Worm (Caenorhabditis elegans) whole organism, young adult: ENCODE data around the gene dhs-16.

Experiments
- F23B12.7 ChIP-seq: sonication (generic microtip); optimal IDR thresholded peaks from 2 replicates; lab custom pipeline; 2017; ENCODE audit warnings: missing genetic modification characterization, mild to moderate bottlenecking, missing compliant biosample characterization, antibody characterized with exemption, moderate library complexity; ENCODE audit not compliant: insufficient read depth
- F33H1.4 ChIP-seq: fragments of 200-800 bp; sonication (Bioruptor generic); IDR thresholded peaks from 2 replicates; pipeline ENCODE4 v1.3.6; 2022; ENCODE audit warnings: missing genetic modification reagents, missing genetic modification characterization, missing compliant biosample characterization
- F37B4.10 ChIP-seq: fragments of 200-800 bp; sonication (Bioruptor generic); IDR thresholded peaks from 2 replicates; pipeline ENCODE4 v1.3.6; 2022; ENCODE audit warnings: missing genetic modification characterization, missing compliant biosample characterization
- F39B2.1 ChIP-seq: fragments of 200-800 bp; sonication (Bioruptor generic); IDR thresholded peaks from 2 replicates; pipeline ENCODE4 v1.3.6; 2022; ENCODE audit warnings: missing genetic modification reagents, missing genetic modification characterization, missing compliant biosample characterization
- F57A8.1 ChIP-seq: fragments of 200-800 bp; sonication (Bioruptor generic); optimal IDR thresholded peaks from 2 replicates; lab custom pipeline; 2018; ENCODE audit warnings: mild to moderate bottlenecking, missing genetic modification characterization, moderate library complexity, missing compliant biosample characterization
- K11D2.4 ChIP-seq: fragments of 200-800 bp; sonication (Bioruptor generic); IDR thresholded peaks from 2 replicates; pipeline ENCODE4 v1.3.6; 2022; ENCODE audit warnings: missing genetic modification reagents, missing genetic modification characterization, missing compliant biosample characterization
- K12H6.12 ChIP-seq: fragments of 200-800 bp; sonication (Bioruptor generic); optimal IDR thresholded peaks from 2 replicates; lab custom pipeline; 2018; ENCODE audit warnings: mild to moderate bottlenecking, missing genetic modification characterization, missing compliant biosample characterization
- Y53G8AR.9 ChIP-seq: fragments of 200-800 bp; sonication (Bioruptor generic); conservative IDR thresholded peaks from 2 replicates; pipeline ENCODE4 v1.3.6; 2022; ENCODE audit warnings: missing genetic modification reagents, missing genetic modification characterization, missing compliant biosample characterization
- atf-7 ChIP-seq: sonication (generic microtip); optimal IDR thresholded peaks from 2 replicates; lab custom pipeline; 2017; ENCODE audit warnings: mild to moderate bottlenecking, missing genetic modification characterization, missing compliant biosample characterization
- attf-3 ChIP-seq: fragments of 200-800 bp; sonication (Bioruptor generic); conservative IDR thresholded peaks from 2 replicates; pipeline ENCODE4 v1.3.6; 2022; ENCODE audit warnings: missing genetic modification reagents, missing genetic modification characterization, missing compliant biosample characterization
- bed-2 ChIP-seq: fragments of 200-800 bp; sonication (Bioruptor generic); IDR thresholded peaks from 2 replicates; pipeline ENCODE4 v1.3.6; 2022; ENCODE audit warnings: missing genetic modification reagents, missing genetic modification characterization, missing compliant biosample characterization
- ceh-100 ChIP-seq: fragments of 200-800 bp; sonication (Bioruptor generic); IDR thresholded peaks from 2 replicates; pipeline ENCODE4 v1.3.6; 2022; ENCODE audit warnings: missing genetic modification reagents, missing genetic modification characterization, missing compliant biosample characterization
- ceh-91 ChIP-seq: fragments of 200-800 bp; sonication (Bioruptor generic); IDR thresholded peaks from 2 replicates; pipeline ENCODE4 v1.3.6; 2022; ENCODE audit warnings: missing genetic modification reagents, missing genetic modification characterization, missing compliant biosample characterization
- die-1 ChIP-seq: sonication (generic microtip); optimal IDR thresholded peaks from 2 replicates; lab custom pipeline; 2016; ENCODE audit warnings: missing genotype, mild to moderate bottlenecking, missing genetic modification characterization, missing compliant biosample characterization
- dpl-1 ChIP-seq: fragments of 150-350 bp; optimal IDR thresholded peaks from 2 replicates; lab custom pipeline; 2014; ENCODE audit warnings: missing biosample characterization, missing genetic modification reagents, missing genetic modification characterization
- efl-1 ChIP-seq: fragments of 150-350 bp; optimal IDR thresholded peaks from 2 replicates; lab custom pipeline; 2014; ENCODE audit warnings: missing biosample characterization, missing genetic modification reagents, missing genetic modification characterization
- hmg-1.2 ChIP-seq: fragments of 200-800 bp; sonication (Bioruptor generic); IDR thresholded peaks from 2 replicates; pipeline ENCODE4 v1.3.6; 2022; ENCODE audit warnings: missing genetic modification reagents, missing genetic modification characterization, missing compliant biosample characterization
- lin-26 ChIP-seq: fragments of 200-800 bp; sonication (Bioruptor generic); IDR thresholded peaks from 2 replicates; pipeline ENCODE4 v1.3.6; 2022; ENCODE audit warnings: missing genetic modification reagents, missing genetic modification characterization, missing compliant biosample characterization
- lin-35 ChIP-seq, 3 experiments: fragments of 150-350 bp in 2 of 3; sonication (generic microtip) in 1 of 3; optimal IDR thresholded peaks; 2 replicates each; lab custom pipeline; 2014 to 2018; ENCODE audit warnings: missing biosample characterization in 3 of 3, missing genetic modification characterization in 3 of 3, missing genetic modification reagents in 3 of 3
- lin-40 ChIP-seq: sonication (generic microtip); optimal IDR thresholded peaks from 2 replicates; lab custom pipeline; 2016; ENCODE audit warnings: missing genetic modification characterization, mild to moderate bottlenecking, missing compliant biosample characterization, missing genotype, missing genetic modification reagents
- lin-54 ChIP-seq: fragments of 200-800 bp; sonication (Bioruptor generic); optimal IDR thresholded peaks from 2 replicates; lab custom pipeline; 2018; ENCODE audit warnings: mild to moderate bottlenecking, missing genetic modification characterization, missing compliant biosample characterization
- lsl-1 ChIP-seq: fragments of 200-800 bp; sonication (Bioruptor generic); optimal IDR thresholded peaks from 2 replicates; lab custom pipeline; 2018; ENCODE audit warnings: mild to moderate bottlenecking, missing genetic modification characterization, moderate library complexity, missing compliant biosample characterization
- madf-3 ChIP-seq: fragments of 200-800 bp; sonication (Bioruptor generic); IDR thresholded peaks from 2 replicates; pipeline ENCODE4 v1.3.6; 2022; ENCODE audit warnings: missing genetic modification reagents, missing genetic modification characterization, missing compliant biosample characterization
- mcd-1 ChIP-seq: fragments of 200-800 bp; sonication (Bioruptor generic); IDR thresholded peaks from 2 replicates; pipeline ENCODE4 v1.3.6; 2022; ENCODE audit warnings: missing genetic modification reagents, missing genetic modification characterization, missing compliant biosample characterization
- mes-4 ChIP-seq: sonication (generic microtip); optimal IDR thresholded peaks from 2 replicates; lab custom pipeline; 2016; ENCODE audit warnings: missing genotype, missing genetic modification characterization, missing compliant biosample characterization
- nfya-2 ChIP-seq: fragments of 200-800 bp; sonication (Bioruptor generic); IDR thresholded peaks from 2 replicates; pipeline ENCODE4 v1.3.6; 2022; ENCODE audit warnings: missing genetic modification reagents, missing genetic modification characterization, missing compliant biosample characterization
- nhr-179 ChIP-seq: sonication (generic microtip); optimal IDR thresholded peaks from 2 replicates; lab custom pipeline; 2016; ENCODE audit warnings: mild to moderate bottlenecking, missing genetic modification characterization, missing compliant biosample characterization
- nhr-80 ChIP-seq: sonication (generic microtip); optimal IDR thresholded peaks from 2 replicates; lab custom pipeline; 2016; ENCODE audit warnings: missing genetic modification characterization, missing compliant biosample characterization
- nhr-90 ChIP-seq: sonication (generic microtip); optimal IDR thresholded peaks from 2 replicates; lab custom pipeline; 2016; ENCODE audit warnings: missing genotype, mild to moderate bottlenecking, missing genetic modification characterization, missing compliant biosample characterization
- rcor-1 ChIP-seq: fragments of 200-800 bp; sonication (Bioruptor generic); IDR thresholded peaks from 2 replicates; pipeline ENCODE4 v1.3.6; 2022; ENCODE audit warnings: missing genetic modification reagents, missing genetic modification characterization, missing compliant biosample characterization
- repo-1 ChIP-seq: sonication (generic microtip); optimal IDR thresholded peaks from 2 replicates; lab custom pipeline; 2017; ENCODE audit warnings: mild to moderate bottlenecking, missing genetic modification characterization, missing compliant biosample characterization
- sdz-38 ChIP-seq: sonication (generic microtip); optimal IDR thresholded peaks from 2 replicates; lab custom pipeline; 2016; ENCODE audit warnings: missing genotype, missing genetic modification characterization, missing compliant biosample characterization
- sea-2 ChIP-seq: fragments of 200-800 bp; sonication (Bioruptor generic); IDR thresholded peaks from 2 replicates; pipeline ENCODE4 v1.3.6; 2022; ENCODE audit warnings: missing genetic modification characterization, missing compliant biosample characterization
- snpc-1.1 ChIP-seq: sonication (generic microtip); optimal IDR thresholded peaks from 2 replicates; lab custom pipeline; 2017; ENCODE audit warnings: missing genetic modification characterization, mild to moderate bottlenecking, missing compliant biosample characterization, antibody characterized with exemption, moderate library complexity, missing genotype, missing genetic modification reagents; ENCODE audit not compliant: insufficient read depth
- tlf-1 ChIP-seq: fragments of 200-800 bp; sonication (Bioruptor generic); optimal IDR thresholded peaks from 2 replicates; lab custom pipeline; 2018; ENCODE audit warnings: mild to moderate bottlenecking, missing genetic modification characterization, missing compliant biosample characterization
- xnd-1 ChIP-seq: sonication (generic microtip); optimal IDR thresholded peaks from 2 replicates; lab custom pipeline; 2016; ENCODE audit warnings: missing genotype, missing genetic modification reagents, missing genetic modification characterization, missing compliant biosample characterization
- ztf-3 ChIP-seq: fragments of 200-800 bp; sonication (Bioruptor generic); optimal IDR thresholded peaks from 2 replicates; lab custom pipeline; 2018; ENCODE audit warnings: mild to moderate bottlenecking, missing genetic modification characterization, missing compliant biosample characterization
- ztf-6 ChIP-seq: fragments of 200-800 bp; sonication (Bioruptor generic); IDR thresholded peaks from 2 replicates; pipeline ENCODE4 v1.3.6; 2022; ENCODE audit warnings: missing genetic modification reagents, missing genetic modification characterization, missing compliant biosample characterization

Gene dhs-16

DNA sequence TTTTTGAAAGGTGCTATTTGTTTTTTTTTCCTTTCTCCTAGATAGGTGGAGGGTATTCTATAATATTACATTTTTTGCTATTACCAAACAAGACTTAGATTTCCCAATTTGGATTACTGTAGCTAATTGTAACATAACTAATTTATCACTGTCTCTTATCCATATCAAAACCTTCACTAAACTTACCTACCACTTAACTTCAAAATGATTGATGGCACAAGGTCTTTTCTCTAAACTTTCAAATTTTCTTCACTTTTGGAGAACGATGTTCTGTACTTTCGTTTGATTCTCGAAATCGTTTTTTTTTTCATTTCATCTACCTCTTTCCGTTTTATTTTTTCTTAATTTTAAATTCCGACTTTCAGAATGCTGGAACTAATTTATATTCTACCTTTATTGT lies at the start of gene dhs-16:
TSS of gene dhs-16 (plus strand) at position 366 of the 400 bp plus-strand sequence.
- TF ChIP-seq lin-26 (GFP tag; lab: Robert Waterston, UW) = no peak
- no peak for TF ChIP-seq lin-40 (tag; lab: Kevin White, UChicago)
- TF ChIP-seq K12H6.12 = no peak
- TF ChIP-seq F39B2.1 (GFP tag; lab: Robert Waterston, UW) = no peak
- no peak for TF ChIP-seq die-1 (tag; lab: Kevin White, UChicago)
- TF ChIP-seq ztf-3 (GFP tag; lab: Kevin White, UChicago) = no peak
- TF ChIP-seq mcd-1 = no peak
- no peak for TF ChIP-seq lsl-1
- TF ChIP-seq ceh-91 (GFP tag; lab: Robert Waterston, UW) = no peak
- TF ChIP-seq nfya-2 (GFP tag; lab: Robert Waterston, UW) = no peak
- TF ChIP-seq F23B12.7 (tag; lab: Kevin White, UChicago) = no peak
- TF ChIP-seq mes-4 (tag; lab: Kevin White, UChicago) = no peak
- no peak for TF ChIP-seq ceh-100 (GFP tag; lab: Robert Waterston, UW)
- no peak for TF ChIP-seq F37B4.10 (GFP tag; lab: Robert Waterston, UW)
- no peak for TF ChIP-seq nhr-80 (tag; lab: Kevin White, UChicago)
- no peak for TF ChIP-seq repo-1 (tag; lab: Kevin White, UChicago)
- TF ChIP-seq sea-2 (GFP tag; lab: Robert Waterston, UW) = no peak
- no peak for TF ChIP-seq Y53G8AR.9 (GFP tag; lab: Robert Waterston, UW)
- TF ChIP-seq madf-3 = no peak
- TF ChIP-seq nhr-179 (tag; lab: Kevin White, UChicago) = no peak
- TF ChIP-seq, all 124 proteins: peak for 0

DNA sequence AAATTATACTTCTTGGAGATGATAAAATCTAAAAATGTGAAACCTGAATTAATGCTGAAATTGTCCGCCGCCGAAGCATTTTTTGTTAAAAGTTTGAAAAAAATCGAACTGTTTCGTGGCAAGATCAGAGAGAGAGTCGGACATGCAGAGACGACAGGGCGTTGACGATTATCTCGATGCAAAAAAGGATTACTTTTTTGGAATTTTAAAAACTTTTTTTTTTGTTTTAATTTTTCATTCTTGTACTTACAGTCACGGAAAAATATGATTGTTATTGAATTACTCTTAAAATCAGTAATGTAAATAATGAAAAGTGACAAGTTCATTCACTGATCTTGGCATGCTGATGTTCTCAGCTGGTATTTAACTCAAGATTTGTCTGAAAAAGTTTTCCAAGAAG lies 46.9 kb upstream of the dhs-16 start, which contains the start of the genes M03F8.5 and M03F8.7:
TSS of gene M03F8.5 (minus strand) at position 101 of the 400 bp plus-strand sequence.
TSS of gene M03F8.7 (plus strand) at position 249 of the 400 bp plus-strand sequence.
- no peak for TF ChIP-seq K11D2.4 (GFP tag; lab: Robert Waterston, UW)
- no peak for TF ChIP-seq F33H1.4 (GFP tag; lab: Robert Waterston, UW)
- no peak for TF ChIP-seq F57A8.1 (GFP tag; lab: Kevin White, UChicago)
- TF ChIP-seq atf-7 (tag; lab: Kevin White, UChicago) = no peak
- no peak for TF ChIP-seq bed-2 (GFP tag; lab: Robert Waterston, UW)
- no peak for TF ChIP-seq snpc-1.1 (tag; lab: Kevin White, UChicago)
- TF ChIP-seq xnd-1 (tag; lab: Kevin White, UChicago) = no peak
- no peak for TF ChIP-seq rcor-1 (GFP tag; lab: Robert Waterston, UW)

DNA sequence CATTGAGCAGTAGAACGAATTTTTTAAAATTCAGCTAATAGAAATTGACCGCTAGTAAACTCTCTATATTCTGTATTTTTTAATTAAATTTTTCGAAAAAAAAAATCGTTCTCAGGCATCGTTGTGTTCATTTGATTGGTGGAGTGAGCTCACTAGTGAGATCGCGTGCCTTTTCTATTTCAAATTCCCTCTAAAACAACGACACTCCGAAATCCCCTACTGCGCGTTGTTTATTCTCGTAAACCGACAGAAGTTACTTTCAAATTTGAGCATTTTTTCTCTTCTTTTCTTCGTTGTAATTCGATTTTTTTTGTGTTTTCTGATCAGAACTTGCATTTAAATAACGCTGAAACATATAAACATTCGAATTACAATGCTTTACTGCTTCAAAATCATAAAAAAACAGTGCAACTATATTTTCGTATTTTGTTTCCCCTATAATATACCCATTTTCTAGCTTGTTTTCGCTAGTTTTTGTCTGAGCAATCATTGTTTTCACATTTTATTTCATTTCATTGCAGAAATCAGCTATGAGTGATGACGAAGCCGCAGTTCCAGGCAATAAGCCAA lies 44.0 kb upstream of the dhs-16 start, which contains the start of gene syf-3:
TSS of gene syf-3 (plus strand) at position 520 of the 570 bp plus-strand sequence.
- TF ChIP-seq lin-35 (GFP tag; optimal IDR thresholded peaks at IDR 0.05; lab: Kevin White, UChicago) (peak; percentile 55 to 93 (median 77)), attf-3 (GFP tag; lab: Robert Waterston, UW) (peak; percentile 98), sdz-38 (tag; lab: Kevin White, UChicago) (no peak), hmg-1.2 (no peak), F37B4.10 (GFP tag; lab: Robert Waterston, UW) (no peak), nhr-90 (tag; lab: Kevin White, UChicago) (no peak), dpl-1 (GFP tag; lab: Kevin White, UChicago) (peak; percentile 87), ztf-6 (GFP tag; lab: Robert Waterston, UW) (no peak), efl-1 (GFP tag; lab: Kevin White, UChicago) (peak; percentile 83), lin-54 (peak; percentile 96), ceh-100 (GFP tag; lab: Robert Waterston, UW) (no peak), tlf-1 (GFP tag; lab: Kevin White, UChicago) (no peak)
- TF ChIP-seq, all 124 proteins: peak for 5
